Fruit fly (Drosophila melanogaster): ENCODE data around the gene CG13807.

The CG13807 gene

DNA sequence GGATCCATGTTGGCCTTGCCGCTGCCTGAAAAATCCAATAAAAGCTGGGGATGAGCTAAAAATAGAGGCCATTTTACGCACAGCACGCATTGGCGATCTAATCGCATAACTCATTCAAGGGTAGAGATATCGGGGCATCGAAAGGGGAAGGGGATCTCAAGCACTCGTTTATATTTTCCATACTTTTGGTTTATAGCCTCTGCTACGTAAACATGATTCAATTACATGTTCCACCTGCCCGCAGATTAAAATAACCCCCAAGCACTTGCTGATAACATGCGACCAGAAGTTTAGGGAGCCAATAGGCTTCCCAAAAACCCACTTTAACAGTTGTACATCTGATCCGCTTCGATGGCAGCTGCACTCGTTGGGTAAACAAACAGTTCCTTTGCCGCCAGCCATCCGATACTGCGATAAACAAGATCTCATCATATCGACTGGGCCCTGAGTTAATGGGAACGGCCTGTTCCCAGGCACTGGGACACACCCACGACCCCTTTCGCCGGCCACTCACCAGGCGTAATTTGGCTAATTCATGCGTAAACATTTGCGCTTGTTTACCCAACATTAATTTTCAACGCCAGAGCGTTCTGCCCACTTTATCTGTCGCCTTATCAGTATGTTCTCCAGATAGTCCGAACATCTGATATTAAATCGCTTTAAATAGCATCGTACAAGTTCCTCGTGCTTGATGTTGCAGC, 8.6 kb upstream of the CG13807 start (continued):
- TF ChIP-seq Doc2 (GFP tag; IDR thresholded peaks at IDR 0.05) (no peak), pho (GFP tag; optimal IDR thresholded peaks at IDR 0.05) (no peak), CG4404 (GFP tag; IDR thresholded peaks at IDR 0.05) (no peak), cato (GFP tag; optimal IDR thresholded peaks at IDR 0.05; ENCODE audit: borderline replicate concordance) (no peak), CG4282 (GFP tag; optimal IDR thresholded peaks at IDR 0.05) (no peak), Tbp (GFP tag; optimal IDR thresholded peaks at IDR 0.05) (no peak), CG10462 (GFP tag; optimal IDR thresholded peaks at IDR 0.05) (no peak), kay (GFP tag; optimal IDR thresholded peaks at IDR 0.05) (no peak), CG6813 (GFP tag; optimal IDR thresholded peaks at IDR 0.05) (peak; percentile 11), D19A (tag; optimal IDR thresholded peaks at IDR 0.05) (no peak)

DNA sequence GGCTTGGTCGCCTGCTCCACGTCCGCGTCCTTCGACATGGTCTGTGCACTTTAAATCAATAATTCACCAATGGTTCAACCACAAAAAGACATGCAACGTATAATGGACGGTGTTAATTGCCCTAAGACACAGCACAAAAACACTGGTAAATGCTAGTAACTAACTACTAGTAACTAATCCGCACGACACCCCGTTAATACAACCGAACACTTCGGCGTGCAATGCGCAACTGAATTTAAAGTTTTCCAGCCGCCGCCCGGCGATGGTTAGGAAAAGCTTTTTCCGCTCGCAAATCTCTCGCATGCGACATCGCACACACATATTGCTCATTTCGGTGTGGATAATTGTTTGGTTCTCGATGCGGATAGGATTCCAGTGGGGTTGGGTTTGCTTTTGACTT, 6.9 kb upstream of the CG13807 start:
- TF ChIP-seq ftz-f1 (GFP tag; optimal IDR thresholded peaks at IDR 0.05) (no peak), CG15073 (GFP tag; optimal IDR thresholded peaks at IDR 0.05) (no peak), seq (GFP tag; IDR thresholded peaks at IDR 0.05) (peak; percentile 22; the same call in 1 of the 2 replicates), Deaf1 (tag; optimal IDR thresholded peaks at IDR 0.05) (peak; percentile 26), Ptx1 (GFP tag; IDR thresholded peaks at IDR 0.05) (no peak), CG13287 (GFP tag; IDR thresholded peaks at IDR 0.05; ENCODE audit: partially characterized antibody) (peak; percentile 18; the same call in 1 of the 2 replicates), Jarid2 (GFP tag; optimal IDR thresholded peaks at IDR 0.05) (peak; percentile 60), otp (GFP tag; IDR thresholded peaks at IDR 0.05) (no peak), CG8290 (GFP tag; optimal IDR thresholded peaks at IDR 0.05) (no peak), CG8290 (tag; optimal IDR thresholded peaks at IDR 0.05) (peak in 1 of 2 experiments; percentile 56), CG34224 (GFP tag; IDR thresholded peaks at IDR 0.05; ENCODE audit: partially characterized antibody) (no peak), tna (GFP tag; IDR thresholded peaks at IDR 0.05; ENCODE audit: partially characterized antibody) (no peak), CG11085 (GFP tag; IDR thresholded peaks at IDR 0.05) (no peak), Rfx (GFP tag; IDR thresholded peaks at IDR 0.05) (0 out of 2 replicates have a peak, but pooled peaks have one; percentile 15), ranshi (GFP tag; IDR thresholded peaks at IDR 0.05) (no peak), MBD-R2 (GFP tag; IDR thresholded peaks at IDR 0.05) (no peak), Med (GFP tag) (peak; percentile 50), Dbx (GFP tag; IDR thresholded peaks at IDR 0.05) (0 out of 3 replicates have a peak, but pooled peaks have one; percentile 38), hth (optimal IDR thresholded peaks at IDR 0.05) (no peak)

DNA sequence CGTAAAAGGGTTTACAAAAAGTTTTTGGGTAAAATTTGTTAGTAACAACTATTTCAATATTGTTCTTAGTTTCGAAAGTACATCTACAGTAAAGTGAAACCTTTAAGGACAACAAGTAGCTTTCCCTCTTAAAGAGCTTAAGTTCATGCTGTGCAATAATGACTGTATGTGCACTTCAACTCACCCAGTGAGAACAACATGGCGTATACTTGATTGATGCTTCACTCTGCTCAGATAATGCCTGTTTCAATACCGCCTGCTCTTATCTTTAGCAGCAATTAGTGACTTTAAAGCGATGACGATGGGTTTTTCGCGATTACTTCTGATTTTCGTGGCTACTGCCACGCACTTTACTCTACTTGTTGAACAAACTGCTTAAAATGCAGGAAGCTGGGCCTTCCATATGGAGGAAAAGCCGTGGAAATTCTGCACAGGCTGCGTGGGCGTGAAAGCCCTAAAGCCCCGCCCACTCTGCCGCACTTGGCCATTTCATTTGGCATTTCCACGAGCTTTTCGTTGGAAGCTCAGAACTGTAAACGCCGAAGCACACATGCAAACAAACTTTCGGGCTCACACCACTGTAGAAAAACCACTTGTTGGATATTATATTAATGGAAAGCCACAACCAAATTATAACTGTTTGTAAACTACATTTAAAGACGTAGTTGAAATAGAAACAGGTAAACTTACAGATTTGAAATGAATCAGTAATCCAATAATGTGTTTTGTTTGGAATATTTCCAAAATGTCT, 6.1 kb upstream of the CG13807 start:
- no peak for TF ChIP-seq CG4424 (GFP tag; optimal IDR thresholded peaks at IDR 0.05)
- peak; percentile 82 for TF ChIP-seq kah (GFP tag; optimal IDR thresholded peaks at IDR 0.05)
- TF ChIP-seq CG1024 (GFP tag; IDR thresholded peaks at IDR 0.05) = no peak
- TF ChIP-seq dm (GFP tag; optimal IDR thresholded peaks at IDR 0.05) = no peak
- peak; percentile 4 for TF ChIP-seq Ets65A (GFP tag)
- no peak for TF ChIP-seq Stat92E (GFP tag; optimal IDR thresholded peaks at IDR 0.05)
- no peak for TF ChIP-seq CrebB (tag; optimal IDR thresholded peaks at IDR 0.05)
- TF ChIP-seq CG7963 (GFP tag; IDR thresholded peaks at IDR 0.05; ENCODE audit: partially characterized antibody) = 0 out of 3 replicates have a peak, but pooled peaks have one; percentile 38
- TF ChIP-seq bab2 (GFP tag; optimal IDR thresholded peaks at IDR 0.05) = no peak
- TF ChIP-seq sr (GFP tag; IDR thresholded peaks at IDR 0.05) = peak; percentile 91
- TF ChIP-seq CG7372 (GFP tag; IDR thresholded peaks at IDR 0.05) = peak; percentile 29; the same call in 1 of the 2 replicates
- TF ChIP-seq scrt (GFP tag; optimal IDR thresholded peaks at IDR 0.05) = peak; percentile 87
- TF ChIP-seq MESR4 (GFP tag; optimal IDR thresholded peaks at IDR 0.05) = no peak
- no peak for TF ChIP-seq CG9215 (GFP tag; IDR thresholded peaks at IDR 0.05)
- no peak for TF ChIP-seq nmo (GFP tag; optimal IDR thresholded peaks at IDR 0.05)
- TF ChIP-seq chinmo (GFP tag; IDR thresholded peaks at IDR 0.05; ENCODE audit: partially characterized antibody) = 0 out of 4 replicates have a peak, but pooled peaks have one; percentile 5
- no peak for TF ChIP-seq CG17385 (GFP tag; optimal IDR thresholded peaks at IDR 0.05)
- TF ChIP-seq ci (GFP tag; IDR thresholded peaks at IDR 0.05) = 0 out of 3 replicates have a peak, but pooled peaks have one; percentile 28

All from whole organism, embryonic.